Fruit fly (Drosophila melanogaster): Measurements from ENCODE around the gene tant.

tant gene

dm6 chr3L:6059062-6059708, 4.2 kb downstream of the tant start, which contains the start of gene CG6592 (continued):
- peak; percentile 28 for TF ChIP-seq NC2α (GFP tag; optimal IDR thresholded peaks at IDR 0.05)
- no peak for TF ChIP-seq pnt (GFP tag; optimal IDR thresholded peaks at IDR 0.05)
- peak; percentile 48 for TF ChIP-seq HmgD (GFP tag; optimal IDR thresholded peaks at IDR 0.05)
- TF ChIP-seq CG11398 (GFP tag; optimal IDR thresholded peaks at IDR 0.05) = peak; percentile 24
- TF ChIP-seq CG9609 (GFP tag; optimal IDR thresholded peaks at IDR 0.05) = peak; percentile 36
- peak; percentile 59 for TF ChIP-seq nmo (GFP tag; optimal IDR thresholded peaks at IDR 0.05)
- peak; percentile 90 for TF ChIP-seq Med (GFP tag)
- peak; percentile 64 for TF ChIP-seq CG1233 (GFP tag; optimal IDR thresholded peaks at IDR 0.05)
- peak; percentile 12 for TF ChIP-seq bcd (GFP tag; optimal IDR thresholded peaks at IDR 0.05)
- no peak for TF ChIP-seq jigr1 (GFP tag; IDR thresholded peaks at IDR 0.05)
- peak; percentile 49 for TF ChIP-seq CG7839 (tag; optimal IDR thresholded peaks at IDR 0.05)
- peak; percentile 36; the same call in 1 of the 2 replicates for TF ChIP-seq Rx (GFP tag; IDR thresholded peaks at IDR 0.05)
- TF ChIP-seq aop (GFP tag; IDR thresholded peaks at IDR 0.05) = peak; percentile 40; the same call in 1 of the 2 replicates
- peak; percentile 4 for TF ChIP-seq CG12744 (GFP tag; optimal IDR thresholded peaks at IDR 0.05)
- TF ChIP-seq CG4282 (GFP tag; optimal IDR thresholded peaks at IDR 0.05) = no peak
- TF ChIP-seq z (GFP tag; IDR thresholded peaks at IDR 0.05) = no peak
- TF ChIP-seq Antp (GFP tag; optimal IDR thresholded peaks at IDR 0.05) = no peak
- TF ChIP-seq Mes4 (GFP tag; optimal IDR thresholded peaks at IDR 0.05) = peak; percentile 60
- peak; percentile 29 for TF ChIP-seq Oli (tag; optimal IDR thresholded peaks at IDR 0.05)
- no peak for TF ChIP-seq sug (tag; optimal IDR thresholded peaks at IDR 0.05)
- TF ChIP-seq CG6689 (GFP tag; IDR thresholded peaks at IDR 0.05) = 0 out of 2 replicates have a peak, but pooled peaks have one; percentile 8
- peak; percentile 97 for TF ChIP-seq CG31365 (tag; optimal IDR thresholded peaks at IDR 0.05)
- no peak for TF ChIP-seq lilli (GFP tag; optimal IDR thresholded peaks at IDR 0.05)
- peak; percentile 65 for TF ChIP-seq Elba2 (GFP tag; optimal IDR thresholded peaks at IDR 0.05)
- no peak for TF ChIP-seq Taf1 (GFP tag; IDR thresholded peaks at IDR 0.05)
- TF ChIP-seq Ets65A (GFP tag) = peak; percentile 98
- TF ChIP-seq CG4730 (GFP tag; IDR thresholded peaks at IDR 0.05) = no peak
- TF ChIP-seq vvl (GFP tag; IDR thresholded peaks at IDR 0.05) = 0 out of 2 replicates have a peak, but pooled peaks have one; percentile 22
- TF ChIP-seq CG16815 (GFP tag; optimal IDR thresholded peaks at IDR 0.05) = peak; percentile 79
- 0 out of 2 replicates have a peak, but pooled peaks have one; percentile 6 for TF ChIP-seq CG6272 (GFP tag; IDR thresholded peaks at IDR 0.05)
- TF ChIP-seq Atf-2 (GFP tag; optimal IDR thresholded peaks at IDR 0.05) = peak; percentile 32
- 0 out of 3 replicates have a peak, but pooled peaks have one; percentile 32 for TF ChIP-seq CG16813 (GFP tag; IDR thresholded peaks at IDR 0.05; ENCODE audit: partially characterized antibody)
- TF ChIP-seq CG18262 (tag; optimal IDR thresholded peaks at IDR 0.05) = no peak
- TF ChIP-seq croc (GFP tag; conservative IDR thresholded peaks at IDR 0.05) = peak; percentile 26; the same call in 1 of the 3 replicates
- TF ChIP-seq sob (GFP tag; IDR thresholded peaks at IDR 0.05) = no peak; the same call in 1 of the 2 replicates
- TF ChIP-seq CG10431 (GFP tag; optimal IDR thresholded peaks at IDR 0.05) = peak; percentile 3
- TF ChIP-seq TFAM (GFP tag; optimal IDR thresholded peaks at IDR 0.05) = no peak
- no peak for TF ChIP-seq gce (GFP tag; IDR thresholded peaks at IDR 0.05)
- no peak for TF ChIP-seq kay (GFP tag; optimal IDR thresholded peaks at IDR 0.05)
- TF ChIP-seq CG10209 (GFP tag; optimal IDR thresholded peaks at IDR 0.05) = peak; percentile 62
- TF ChIP-seq CG2120 (GFP tag; optimal IDR thresholded peaks at IDR 0.05) = no peak
- peak; percentile 36; the same call in 1 of the 2 replicates for TF ChIP-seq CG10366 (GFP tag; IDR thresholded peaks at IDR 0.05)
- TF ChIP-seq tll (GFP tag; optimal IDR thresholded peaks at IDR 0.05) = peak in 1 of 2 experiments; percentile 67
- no peak for TF ChIP-seq D19A (tag; optimal IDR thresholded peaks at IDR 0.05)
- peak; percentile 80 for TF ChIP-seq zen (tag; optimal IDR thresholded peaks at IDR 0.05)
- TF ChIP-seq CG1603 (tag; optimal IDR thresholded peaks at IDR 0.05) = peak; percentile 52
- peak; percentile 36; the same call in 1 of the 3 replicates for TF ChIP-seq Opbp (GFP tag; IDR thresholded peaks at IDR 0.05; ENCODE audit: partially characterized antibody)
- 0 out of 2 replicates have a peak, but pooled peaks have one; percentile 7 for TF ChIP-seq sisA (GFP tag; IDR thresholded peaks at IDR 0.05)
- TF ChIP-seq ERR (GFP tag; optimal IDR thresholded peaks at IDR 0.05) = no peak
- peak; percentile 48 for TF ChIP-seq CG1602 (GFP tag; optimal IDR thresholded peaks at IDR 0.05)

Data from whole organism, embryonic.